Fruit fly (Drosophila melanogaster) whole organism, adult: Measurements from ENCODE around the gene RpS10b.

ENCODE experiments used
- CG11617 ChIP-seq: fragments of 200-800 bp; sonication (Bioruptor generic); optimal IDR thresholded peaks from 2 replicates; lab custom pipeline; 2017; ENCODE audit warnings: mild to moderate bottlenecking, missing biosample characterization, missing genetic modification reagents, missing genetic modification characterization
- CG14711 ChIP-seq: fragments of 200-800 bp; sonication (Bioruptor generic); optimal IDR thresholded peaks from 2 replicates; lab custom pipeline; 2018; ENCODE audit warnings: missing biosample characterization, mild to moderate bottlenecking, missing genetic modification characterization, moderate library complexity
- kay ChIP-seq: fragments of 200-800 bp; sonication (Bioruptor generic); peaks from one replicate; lab custom pipeline; 2016; ENCODE audit warnings: missing biosample characterization, missing genetic modification characterization, borderline replicate concordance
- pad ChIP-seq: fragments of 200-800 bp; sonication (Bioruptor generic); optimal IDR thresholded peaks from 3 replicates; lab custom pipeline; 2017; ENCODE audit warnings: missing biosample characterization, missing genetic modification characterization, mild to moderate bottlenecking, moderate library complexity, missing genetic modification reagents
- tj ChIP-seq: fragments of 200-800 bp; sonication (Bioruptor generic); optimal IDR thresholded peaks from 3 replicates; lab custom pipeline; 2017; ENCODE audit warnings: missing biosample characterization, mild to moderate bottlenecking, missing genetic modification characterization, moderate library complexity

- TF ChIP-seq CG14711 (no peak), pad (peak; percentile 31), tj (GFP tag; lab: Kevin White, UChicago) (peak; percentile 41), CG11617 (GFP tag; lab: Kevin White, UChicago) (peak; percentile 18), kay (GFP tag; lab: Kevin White, UChicago) (no peak)
Observed at dm6 chrX:19578908-19579647, 18.8 kb upstream of the RpS10b start.
